Fruit fly (Drosophila melanogaster) whole organism, adult: Measurements from ENCODE around the gene Polr3E.

ENCODE experiments used
- CG11617 ChIP-seq: fragments of 200-800 bp; sonication (Bioruptor generic); optimal IDR thresholded peaks from 2 replicates; lab custom pipeline; 2017; ENCODE audit warnings: mild to moderate bottlenecking, missing biosample characterization, missing genetic modification reagents, missing genetic modification characterization
- CG12768 ChIP-seq: fragments of 200-800 bp; sonication (Bioruptor generic); optimal IDR thresholded peaks from 2 replicates; lab custom pipeline; 2017; ENCODE audit warnings: missing biosample characterization, missing genetic modification characterization, mild to moderate bottlenecking, moderate library complexity, missing genetic modification reagents
- CG14711 ChIP-seq: fragments of 200-800 bp; sonication (Bioruptor generic); optimal IDR thresholded peaks from 2 replicates; lab custom pipeline; 2018; ENCODE audit warnings: missing biosample characterization, mild to moderate bottlenecking, missing genetic modification characterization, moderate library complexity
- CG1620 ChIP-seq: fragments of 200-800 bp; sonication (Bioruptor generic); optimal IDR thresholded peaks from 2 replicates; lab custom pipeline; 2016; ENCODE audit warnings: missing biosample characterization, missing genetic modification characterization
- CG33017 ChIP-seq: fragments of 200-800 bp; sonication (Bioruptor generic); optimal IDR thresholded peaks from 2 replicates; lab custom pipeline; 2018; ENCODE audit warnings: missing biosample characterization, mild to moderate bottlenecking, missing genetic modification characterization, moderate library complexity
- CG5204 ChIP-seq: fragments of 200-800 bp; sonication (Bioruptor generic); optimal IDR thresholded peaks from 2 replicates; lab custom pipeline; 2016; ENCODE audit warnings: missing biosample characterization, missing genetic modification characterization
- CG7045 ChIP-seq: fragments of 200-800 bp; sonication (Bioruptor generic); optimal IDR thresholded peaks from 2 replicates; lab custom pipeline; 2017; ENCODE audit warnings: missing biosample characterization, mild to moderate bottlenecking, missing genetic modification characterization
- CG7101 ChIP-seq: fragments of 200-800 bp; sonication (Bioruptor generic); optimal IDR thresholded peaks from 2 replicates; lab custom pipeline; 2018; ENCODE audit warnings: missing biosample characterization, mild to moderate bottlenecking, missing genetic modification characterization, moderate library complexity
- Clk ChIP-seq: fragments of 200-800 bp; sonication (Bioruptor generic); optimal IDR thresholded peaks from 2 replicates; lab custom pipeline; 2017; ENCODE audit warnings: missing biosample characterization, missing genetic modification characterization
- Crg-1 ChIP-seq: fragments of 200-800 bp; sonication (Bioruptor generic); optimal IDR thresholded peaks from 2 replicates; lab custom pipeline; 2016; ENCODE audit warnings: missing biosample characterization, missing genetic modification characterization
- Hr96 ChIP-seq: fragments of 200-800 bp; sonication (Bioruptor generic); optimal IDR thresholded peaks from 2 replicates; lab custom pipeline; 2016; ENCODE audit warnings: missing biosample characterization, missing genetic modification characterization
- Mnt ChIP-seq: fragments of 200-800 bp; sonication (Bioruptor generic); optimal IDR thresholded peaks from 2 replicates; lab custom pipeline; 2016; ENCODE audit warnings: missing biosample characterization, mild to moderate bottlenecking, missing genetic modification characterization
- bab1 ChIP-seq: fragments of 200-800 bp; sonication (Bioruptor generic); optimal IDR thresholded peaks from 3 replicates; lab custom pipeline; 2019; ENCODE audit warnings: missing biosample characterization, mild to moderate bottlenecking, missing genetic modification characterization, moderate library complexity
- cic ChIP-seq: fragments of 200-800 bp; sonication (Bioruptor generic); optimal IDR thresholded peaks from 2 replicates; lab custom pipeline; 2017; ENCODE audit warnings: missing biosample characterization, mild to moderate bottlenecking, missing genetic modification characterization, moderate library complexity
- cnc ChIP-seq, 2 experiments: fragments of >200 bp; optimal IDR thresholded peaks; 2 replicates each; lab custom pipeline; 2017
- kay ChIP-seq: fragments of 200-800 bp; sonication (Bioruptor generic); peaks from one replicate; lab custom pipeline; 2016; ENCODE audit warnings: missing biosample characterization, missing genetic modification characterization, borderline replicate concordance
- ovo ChIP-seq: fragments of 200-800 bp; sonication (Bioruptor generic); optimal IDR thresholded peaks from 2 replicates; lab custom pipeline; 2016; ENCODE audit warnings: missing biosample characterization, missing genetic modification characterization
- pad ChIP-seq: fragments of 200-800 bp; sonication (Bioruptor generic); optimal IDR thresholded peaks from 3 replicates; lab custom pipeline; 2017; ENCODE audit warnings: missing biosample characterization, missing genetic modification characterization, mild to moderate bottlenecking, moderate library complexity, missing genetic modification reagents
- tj ChIP-seq: fragments of 200-800 bp; sonication (Bioruptor generic); optimal IDR thresholded peaks from 3 replicates; lab custom pipeline; 2017; ENCODE audit warnings: missing biosample characterization, mild to moderate bottlenecking, missing genetic modification characterization, moderate library complexity
- toe ChIP-seq: fragments of 200-800 bp; sonication (Bioruptor generic); optimal IDR thresholded peaks from 2 replicates; lab custom pipeline; 2016; ENCODE audit warnings: missing biosample characterization, missing genetic modification characterization

Polr3E gene

DNA sequence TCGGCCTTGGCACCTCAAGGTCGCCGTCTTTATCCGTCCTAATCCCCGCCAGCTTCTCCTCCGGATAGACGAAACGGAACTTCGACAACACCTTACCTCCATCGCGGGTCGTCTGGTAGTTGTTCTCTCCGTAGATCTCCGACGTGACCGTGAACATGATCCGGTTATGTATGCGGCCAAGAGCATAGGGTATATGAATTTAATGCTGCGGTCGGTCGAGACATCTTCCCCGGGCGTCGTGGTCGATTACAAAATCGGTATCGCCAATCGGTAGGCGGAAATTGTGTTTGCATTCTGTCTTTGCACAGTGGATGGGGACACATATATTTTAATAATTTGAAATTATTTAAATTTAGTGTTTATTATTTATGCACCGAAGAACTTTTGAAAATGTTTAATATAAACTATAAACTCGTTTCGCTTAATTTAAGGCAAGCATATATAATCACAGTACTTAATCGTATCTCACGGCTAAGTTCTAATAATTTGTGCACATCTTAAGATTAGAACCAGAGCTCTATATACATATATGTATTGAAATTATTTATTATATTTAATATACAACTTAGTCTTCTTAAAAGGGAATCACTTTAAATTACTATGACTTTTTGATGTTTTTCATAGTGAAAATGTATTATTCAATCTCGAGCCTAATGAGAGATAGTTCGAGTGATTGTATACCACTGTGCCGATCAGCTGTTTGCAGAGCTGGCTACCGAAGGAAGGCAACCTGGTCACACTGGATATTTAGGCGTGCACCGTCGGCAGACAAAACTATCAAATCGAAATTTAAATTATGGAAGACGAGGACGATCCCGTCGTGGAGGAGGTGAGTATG lies at the start of gene Polr3E, which contains the start of gene CG10584:
Polr3E (plus strand) TSS at position 733 of the 838 bp plus-strand sequence.
CG10584 (minus strand) TSS at position 268 of the 838 bp plus-strand sequence.
- TF ChIP-seq Crg-1 (peak; percentile 86), cic (GFP tag; lab: Kevin White, UChicago) (peak; percentile 77), tj (peak; percentile 82), cnc (optimal IDR thresholded peaks at IDR 0.05; lab: Kevin White, UChicago) (no peak), CG33017 (tag; lab: Kevin White, UChicago) (peak; percentile 93), CG7045 (GFP tag; lab: Kevin White, UChicago) (peak; percentile 95), CG5204 (no peak), ovo (GFP tag; lab: Kevin White, UChicago) (peak; percentile 89), CG7101 (peak; percentile 93), CG14711 (peak; percentile 86), toe (GFP tag; lab: Kevin White, UChicago) (peak; percentile 82), pad (peak; percentile 87), Mnt (peak; percentile 76), CG1620 (GFP tag; lab: Kevin White, UChicago) (peak; percentile 42), kay (GFP tag; lab: Kevin White, UChicago) (no peak), CG11617 (GFP tag; lab: Kevin White, UChicago) (peak; percentile 97), bab1 (GFP tag; lab: Kevin White, UChicago) (peak; percentile 90), CG12768 (GFP tag; lab: Kevin White, UChicago) (peak; percentile 96), Clk (peak; percentile 84), Hr96 (GFP tag; lab: Kevin White, UChicago) (peak; percentile 71)

DNA sequence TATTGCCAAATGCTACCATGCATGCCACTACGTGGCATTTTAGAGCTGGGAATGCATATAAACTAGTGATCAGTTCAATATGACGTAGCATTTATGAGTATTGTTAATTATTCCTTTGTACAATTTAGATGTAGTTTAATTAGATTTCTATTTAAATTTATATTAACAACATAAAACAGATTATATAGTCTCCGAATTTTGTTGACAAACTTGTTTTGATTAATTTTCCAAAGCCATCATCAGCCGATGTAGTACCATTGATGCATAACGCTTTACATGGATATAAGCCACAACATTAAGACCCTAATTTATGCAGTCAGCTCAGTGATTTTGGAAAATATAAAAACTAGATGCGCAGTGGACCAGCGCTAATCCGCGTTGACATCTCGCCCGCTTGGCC lies 49.1 kb upstream of the Polr3E start:
- no peak for TF ChIP-seq bab1 (GFP tag; lab: Kevin White, UChicago)
- no peak for TF ChIP-seq cic (GFP tag; lab: Kevin White, UChicago)
- TF ChIP-seq toe (GFP tag; lab: Kevin White, UChicago), result no peak
- no peak for TF ChIP-seq cnc (optimal IDR thresholded peaks at IDR 0.05; lab: Kevin White, UChicago)
- no peak for TF ChIP-seq Clk

DNA sequence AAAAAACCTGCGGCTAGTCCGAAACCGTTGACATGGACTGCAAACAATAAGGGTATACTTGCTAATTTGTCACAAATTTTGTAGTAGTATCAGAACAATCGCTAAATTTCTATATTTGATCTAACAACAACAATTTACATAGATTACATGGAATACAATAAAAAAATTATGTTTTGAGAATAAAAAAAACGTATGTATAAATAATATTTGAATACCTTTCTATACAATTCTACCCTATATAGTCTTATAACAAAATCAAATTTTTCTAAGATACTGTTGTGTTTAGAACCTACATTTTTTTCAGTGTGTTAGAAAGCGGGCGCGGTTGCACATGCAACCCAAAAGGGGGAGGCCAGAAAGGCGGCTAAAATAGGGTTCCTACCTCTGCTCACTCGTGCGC lies 48.3 kb upstream of the Polr3E start:
- TF ChIP-seq Clk (no peak), CG7045 (GFP tag; lab: Kevin White, UChicago) (no peak), CG33017 (tag; lab: Kevin White, UChicago) (no peak), cic (GFP tag; lab: Kevin White, UChicago) (no peak)

DNA sequence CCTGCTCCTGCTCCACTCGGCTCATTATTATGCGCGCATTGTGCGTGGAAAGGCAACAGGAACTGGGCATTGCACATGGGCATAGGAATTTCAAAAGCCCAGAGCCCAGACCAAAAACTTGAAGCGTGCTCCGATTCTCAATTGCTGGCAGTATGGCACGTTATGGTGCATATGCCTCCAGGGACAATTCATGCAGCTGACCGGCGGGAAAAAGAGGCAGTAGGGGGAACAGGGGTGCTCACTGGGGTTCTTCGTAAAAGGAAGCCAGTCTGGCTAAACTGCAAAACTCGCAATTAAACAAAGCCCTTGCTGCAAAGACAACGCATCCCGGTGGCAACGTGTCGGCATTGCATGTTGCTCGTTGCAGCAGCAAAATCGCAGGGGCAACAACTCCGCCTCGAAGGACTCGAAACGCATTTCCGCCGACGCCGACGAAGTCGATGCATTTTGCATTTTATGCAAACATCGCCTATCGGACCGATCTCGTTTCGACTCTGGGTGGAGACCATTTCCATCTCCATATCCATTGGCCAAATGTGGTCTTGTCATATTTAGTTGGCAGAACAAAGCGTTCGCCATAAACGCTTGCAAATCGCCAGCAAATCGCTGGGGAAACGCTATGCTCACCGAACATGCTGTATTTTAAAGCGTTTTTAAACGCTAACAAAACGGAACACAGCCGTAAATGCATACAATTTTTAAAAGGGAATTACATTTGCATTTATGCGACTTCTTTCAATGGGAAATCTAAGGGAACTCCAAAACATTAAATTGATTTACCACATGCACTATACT lies 47.0 kb upstream of the Polr3E start:
- TF ChIP-seq CG33017 (tag; lab: Kevin White, UChicago) (no peak), CG5204 (no peak), bab1 (GFP tag; lab: Kevin White, UChicago) (no peak), Clk (no peak), pad (no peak), CG7101 (no peak), CG12768 (GFP tag; lab: Kevin White, UChicago) (no peak), CG7045 (GFP tag; lab: Kevin White, UChicago) (no peak), ovo (GFP tag; lab: Kevin White, UChicago) (no peak), toe (GFP tag; lab: Kevin White, UChicago) (no peak), tj (no peak), CG11617 (GFP tag; lab: Kevin White, UChicago) (no peak), cic (GFP tag; lab: Kevin White, UChicago) (no peak), Mnt (no peak)

DNA sequence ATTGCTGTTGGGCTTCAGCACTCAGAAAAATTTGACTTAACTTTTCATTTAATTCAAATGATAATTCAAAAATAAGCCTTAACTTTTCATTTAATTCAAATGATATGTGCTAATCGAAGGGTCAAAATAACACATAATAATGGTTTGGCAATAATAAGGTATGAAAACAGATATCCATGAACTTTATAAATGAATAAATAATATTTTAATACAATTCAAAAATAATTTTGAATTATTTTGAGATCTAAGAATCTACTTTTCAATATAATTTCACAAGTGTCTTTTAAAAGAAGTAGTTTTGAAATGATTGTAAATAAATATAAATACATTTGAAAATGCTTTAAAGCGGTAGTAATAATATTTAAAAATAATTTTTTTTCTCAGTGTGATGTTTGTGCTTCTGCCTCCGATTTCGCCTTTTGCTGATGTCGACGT lies 44.7 kb upstream of the Polr3E start:
- TF ChIP-seq CG5204 (no peak), CG1620 (GFP tag; lab: Kevin White, UChicago) (no peak), CG11617 (GFP tag; lab: Kevin White, UChicago) (no peak), CG7101 (no peak), CG33017 (tag; lab: Kevin White, UChicago) (no peak)

DNA sequence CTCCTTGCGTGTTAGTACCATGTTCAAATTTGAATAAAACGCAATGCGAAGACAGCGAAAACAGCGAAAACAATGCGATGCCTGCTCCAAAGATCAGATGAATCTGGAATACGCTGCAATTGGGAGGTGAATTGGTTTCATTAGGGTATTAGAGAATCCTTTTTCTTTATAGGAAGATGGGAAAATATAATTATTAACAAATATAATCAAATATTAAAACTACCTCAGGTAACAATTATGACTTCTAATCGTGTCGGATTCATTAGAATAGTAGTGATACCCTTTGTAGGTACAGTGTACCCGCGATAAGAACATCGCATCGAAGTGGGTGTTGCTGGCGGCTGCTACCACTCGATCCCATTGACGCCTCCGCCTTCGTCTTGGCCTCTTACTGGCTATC lies 43.7 kb upstream of the Polr3E start:
- TF ChIP-seq cic (GFP tag; lab: Kevin White, UChicago) (no peak), bab1 (GFP tag; lab: Kevin White, UChicago) (no peak), CG7045 (GFP tag; lab: Kevin White, UChicago) (no peak), Crg-1 (no peak), CG7101 (no peak)

DNA sequence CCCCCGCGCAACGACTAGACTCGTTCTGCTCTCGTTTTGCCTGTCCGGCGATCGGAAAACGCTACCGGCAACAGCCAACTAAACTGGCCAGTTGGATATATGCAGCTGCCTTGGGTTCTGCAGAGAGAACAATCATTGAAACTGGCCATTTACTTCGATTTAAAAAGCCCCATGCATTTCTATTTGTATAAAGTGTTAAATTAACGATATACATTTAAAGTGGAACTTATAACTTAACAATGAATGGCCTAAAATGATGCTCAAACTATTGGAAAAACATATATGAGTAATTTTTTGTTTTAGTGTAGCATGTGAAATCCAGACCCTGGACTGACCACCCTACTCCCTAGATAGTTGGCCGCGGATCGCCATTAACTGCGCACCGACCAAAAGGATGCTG lies 42.8 kb upstream of the Polr3E start:
- TF ChIP-seq pad, result no peak
- no peak for TF ChIP-seq cnc (optimal IDR thresholded peaks at IDR 0.05; lab: Kevin White, UChicago)
- TF ChIP-seq Mnt, result no peak
- no peak for TF ChIP-seq tj
- TF ChIP-seq CG14711, result no peak
- TF ChIP-seq toe (GFP tag; lab: Kevin White, UChicago), result no peak
- no peak for TF ChIP-seq CG7101
- no peak for TF ChIP-seq CG1620 (GFP tag; lab: Kevin White, UChicago)
- no peak for TF ChIP-seq CG12768 (GFP tag; lab: Kevin White, UChicago)
- TF ChIP-seq cic (GFP tag; lab: Kevin White, UChicago), result no peak
- no peak for TF ChIP-seq Hr96 (GFP tag; lab: Kevin White, UChicago)
- TF ChIP-seq ovo (GFP tag; lab: Kevin White, UChicago), result no peak
- TF ChIP-seq CG7045 (GFP tag; lab: Kevin White, UChicago), result no peak
- TF ChIP-seq bab1 (GFP tag; lab: Kevin White, UChicago), result no peak
- TF ChIP-seq CG33017 (tag; lab: Kevin White, UChicago), result no peak
- no peak for TF ChIP-seq Clk
